Worm (Caenorhabditis elegans): Measurements from ENCODE around the gene B0457.4.
A peak's percentile ranks its signal among the peaks of the same experiment; 100 is the strongest.

The B0457.4 gene

ce11 chrII:8938907-8939622 is 27.2 kb upstream of the B0457.4 start:
- TF ChIP-seq B0035.1 (tag; optimal IDR thresholded peaks at IDR 0.05) (no peak), dpff-1 (tag; optimal IDR thresholded peaks at IDR 0.05) (peak; percentile 43), ZK185.1 (tag; optimal IDR thresholded peaks at IDR 0.05; ENCODE audit: poor library complexity, severe bottlenecking) (peak; percentile 1), nhr-90 (tag; optimal IDR thresholded peaks at IDR 0.05) (no peak), F52B5.7 (tag; optimal IDR thresholded peaks at IDR 0.05) (peak; percentile 50), efl-1 (GFP tag; optimal IDR thresholded peaks at IDR 0.05) (no peak), aptf-2 (GFP tag; conservative IDR thresholded peaks at IDR 0.05) (no peak), ceh-79 (tag; optimal IDR thresholded peaks at IDR 0.05) (no peak), athp-1 (tag; optimal IDR thresholded peaks at IDR 0.05) (peak; percentile 69), die-1 (tag; optimal IDR thresholded peaks at IDR 0.05) (no peak), ekl-4 (GFP tag; IDR thresholded peaks at IDR 0.05) (no peak), ztf-3 (GFP tag; optimal IDR thresholded peaks at IDR 0.05) (no peak), rcor-1 (GFP tag; IDR thresholded peaks at IDR 0.05) (no peak), egl-18 (GFP tag; IDR thresholded peaks at IDR 0.05) (no peak), C06A6.2 (GFP tag; conservative IDR thresholded peaks at IDR 0.05) (no peak), pbrm-1 (GFP tag; IDR thresholded peaks at IDR 0.05) (no peak), F55B11.4 (tag; optimal IDR thresholded peaks at IDR 0.05; ENCODE audit: borderline replicate concordance, insufficient read depth) (no peak), mxl-1 (tag; optimal IDR thresholded peaks at IDR 0.05) (no peak), chd-7 (tag; optimal IDR thresholded peaks at IDR 0.05) (peak; percentile 17), let-607 (tag; optimal IDR thresholded peaks at IDR 0.05) (no peak), B0261.1 (tag; optimal IDR thresholded peaks at IDR 0.05) (no peak), F23B12.7 (tag; optimal IDR thresholded peaks at IDR 0.05; ENCODE audit: insufficient read depth) (no peak), B0336.3 (GFP tag; IDR thresholded peaks at IDR 0.05) (0 out of 2 replicates have a peak, but pooled peaks have one; percentile 21), rec-8 (tag; optimal IDR thresholded peaks at IDR 0.05) (peak in 1 of 2 experiments; percentile 3), akir-1 (GFP tag; optimal IDR thresholded peaks at IDR 0.05) (no peak), cebp-1 (GFP tag; IDR thresholded peaks at IDR 0.05) (no peak), cebp-1 (tag; optimal IDR thresholded peaks at IDR 0.05) (peak; percentile 31), snpc-4 (GFP tag; optimal IDR thresholded peaks at IDR 0.05) (no peak), snpc-4 (tag; optimal IDR thresholded peaks at IDR 0.05) (no peak), snpc-1.3 (tag; optimal IDR thresholded peaks at IDR 0.05; ENCODE audit: insufficient read depth) (peak; percentile 20), tbx-9 (tag; optimal IDR thresholded peaks at IDR 0.05; ENCODE audit: borderline replicate concordance) (no peak), sdz-38 (tag; optimal IDR thresholded peaks at IDR 0.05) (no peak), ceh-100 (GFP tag; IDR thresholded peaks at IDR 0.05) (0 out of 2 replicates have a peak, but pooled peaks have one; percentile 30), Y53F4B.3 (GFP tag; IDR thresholded peaks at IDR 0.05) (no peak), unc-130 (GFP tag; optimal IDR thresholded peaks at IDR 0.05) (peak; percentile 32), F22D6.2 (tag; optimal IDR thresholded peaks at IDR 0.05) (no peak), zfh-2 (GFP tag; conservative IDR thresholded peaks at IDR 0.05) (no peak), tbp1 (GFP tag; optimal IDR thresholded peaks at IDR 0.05) (peak; percentile 30), K12H6.12 (tag; optimal IDR thresholded peaks at IDR 0.05) (no peak), F10E7.11 (tag; optimal IDR thresholded peaks at IDR 0.05) (peak; percentile 6), ceh-27 (GFP tag; optimal IDR thresholded peaks at IDR 0.05) (no peak), F49E8.2 (tag; optimal IDR thresholded peaks at IDR 0.05; ENCODE audit: insufficient read depth) (peak; percentile 54), nfya-2 (GFP tag; IDR thresholded peaks at IDR 0.05) (no peak), ceh-40 (GFP tag; IDR thresholded peaks at IDR 0.05) (no peak), aptf-3 (GFP tag; IDR thresholded peaks at IDR 0.05) (no peak), ccch-3 (GFP tag; optimal IDR thresholded peaks at IDR 0.05) (no peak), repo-1 (tag; optimal IDR thresholded peaks at IDR 0.05) (peak; percentile 9)
